Worm (Caenorhabditis elegans): ENCODE results near the gene Y105C5A.8.
"Not testable (repeated sequence)": the region's sequence is repeated elsewhere in the genome, so short reads cannot be mapped to it uniquely, and the experiment has no call there.

Y105C5A.8 gene

ce11 chrIV:15613141-15613540, 3.7 kb downstream of the Y105C5A.8 start:
- TF ChIP-seq cog-1 (tag; optimal IDR thresholded peaks at IDR 0.05) (no peak), T22C8.4 (GFP tag; IDR thresholded peaks at IDR 0.05) (no peak)

ce11 chrIV:15606396-15606795, 10.5 kb downstream of the Y105C5A.8 start:
- TF ChIP-seq tab-1 (GFP tag; IDR thresholded peaks at IDR 0.05) (no peak), cog-1 (tag; optimal IDR thresholded peaks at IDR 0.05) (no peak), ztf-29 (GFP tag; IDR thresholded peaks at IDR 0.05) (no peak), T22C8.4 (GFP tag; IDR thresholded peaks at IDR 0.05) (no peak)

ce11 chrIV:15604194-15604593, 12.7 kb downstream of the Y105C5A.8 start:
- no peak for TF ChIP-seq ztf-29 (GFP tag; IDR thresholded peaks at IDR 0.05)
- TF ChIP-seq flt-1 (GFP tag; IDR thresholded peaks at IDR 0.05), result no peak
- no peak for TF ChIP-seq cog-1 (tag; optimal IDR thresholded peaks at IDR 0.05)
- TF ChIP-seq ref-1 (GFP tag; conservative IDR thresholded peaks at IDR 0.05), result no peak
- TF ChIP-seq klf-2 (GFP tag; conservative IDR thresholded peaks at IDR 0.05), result no peak
- no peak for TF ChIP-seq T22C8.4 (GFP tag; IDR thresholded peaks at IDR 0.05)
- no peak for TF ChIP-seq ztf-23 (GFP tag; IDR thresholded peaks at IDR 0.05)
- no peak for TF ChIP-seq med-1 (GFP tag; optimal IDR thresholded peaks at IDR 0.05; ENCODE audit: insufficient read depth)
- no peak for TF ChIP-seq tab-1 (GFP tag; IDR thresholded peaks at IDR 0.05)

- TF ChIP-seq cog-1 (tag; optimal IDR thresholded peaks at IDR 0.05); med-1 (GFP tag; optimal IDR thresholded peaks at IDR 0.05; ENCODE audit: insufficient read depth); flt-1 (GFP tag; IDR thresholded peaks at IDR 0.05): not testable (repeated sequence)
Observed at ce11 chrIV:15594935-15595620, 21.8 kb downstream of the Y105C5A.8 start, which contains the start of the genes pqn-78 and pqn-79. Gene pqn-78, minus strand, starts transcription at chrIV:15595035. Gene pqn-79, plus strand, starts transcription at chrIV:15595570.

ce11 chrIV:15593078-15593477, 23.8 kb downstream of the Y105C5A.8 start:
- TF ChIP-seq flt-1 (GFP tag; IDR thresholded peaks at IDR 0.05) (no peak), T22C8.4 (GFP tag; IDR thresholded peaks at IDR 0.05) (no peak), ztf-23 (GFP tag; IDR thresholded peaks at IDR 0.05) (no peak), med-1 (GFP tag; optimal IDR thresholded peaks at IDR 0.05; ENCODE audit: insufficient read depth) (no peak), ref-1 (GFP tag; conservative IDR thresholded peaks at IDR 0.05) (no peak), cog-1 (tag; optimal IDR thresholded peaks at IDR 0.05) (no peak), ztf-29 (GFP tag; IDR thresholded peaks at IDR 0.05) (no peak), klf-2 (GFP tag; conservative IDR thresholded peaks at IDR 0.05) (no peak), tab-1 (GFP tag; IDR thresholded peaks at IDR 0.05) (no peak)

ce11 chrIV:15591975-15592374, 24.9 kb downstream of the Y105C5A.8 start:
- TF ChIP-seq med-1 (GFP tag; optimal IDR thresholded peaks at IDR 0.05; ENCODE audit: insufficient read depth) (no peak), ztf-29 (GFP tag; IDR thresholded peaks at IDR 0.05) (no peak), klf-2 (GFP tag; conservative IDR thresholded peaks at IDR 0.05) (no peak), flt-1 (GFP tag; IDR thresholded peaks at IDR 0.05) (no peak), tab-1 (GFP tag; IDR thresholded peaks at IDR 0.05) (no peak)

- not testable (repeated sequence) for TF ChIP-seq med-1 (GFP tag; optimal IDR thresholded peaks at IDR 0.05; ENCODE audit: insufficient read depth); T22C8.4 (GFP tag; IDR thresholded peaks at IDR 0.05); flt-1 (GFP tag; IDR thresholded peaks at IDR 0.05)
Observed at ce11 chrIV:15590397-15590796, 26.5 kb downstream of the Y105C5A.8 start, which contains the start of gene abu-5. Gene abu-5, plus strand, starts transcription at chrIV:15590697.

- TF ChIP-seq tab-1 (GFP tag; IDR thresholded peaks at IDR 0.05), result no peak
- TF ChIP-seq med-1 (GFP tag; optimal IDR thresholded peaks at IDR 0.05; ENCODE audit: insufficient read depth), result no peak
- no peak for TF ChIP-seq ref-1 (GFP tag; conservative IDR thresholded peaks at IDR 0.05)
- no peak for TF ChIP-seq cog-1 (tag; optimal IDR thresholded peaks at IDR 0.05)
- TF ChIP-seq flt-1 (GFP tag; IDR thresholded peaks at IDR 0.05), result no peak
- no peak for TF ChIP-seq ztf-23 (GFP tag; IDR thresholded peaks at IDR 0.05)
- no peak for TF ChIP-seq klf-2 (GFP tag; conservative IDR thresholded peaks at IDR 0.05)
- no peak for TF ChIP-seq ztf-29 (GFP tag; IDR thresholded peaks at IDR 0.05)
- TF ChIP-seq T22C8.4 (GFP tag; IDR thresholded peaks at IDR 0.05), result no peak
Observed at ce11 chrIV:15588879-15589278, 28.0 kb downstream of the Y105C5A.8 start.

- no peak for TF ChIP-seq cog-1 (tag; optimal IDR thresholded peaks at IDR 0.05)
- TF ChIP-seq tab-1 (GFP tag; IDR thresholded peaks at IDR 0.05), result no peak
- no peak for TF ChIP-seq ztf-23 (GFP tag; IDR thresholded peaks at IDR 0.05)
- no peak for TF ChIP-seq T22C8.4 (GFP tag; IDR thresholded peaks at IDR 0.05)
- TF ChIP-seq flt-1 (GFP tag; IDR thresholded peaks at IDR 0.05), result no peak
- no peak for TF ChIP-seq ztf-29 (GFP tag; IDR thresholded peaks at IDR 0.05)
- no peak for TF ChIP-seq klf-2 (GFP tag; conservative IDR thresholded peaks at IDR 0.05)
- TF ChIP-seq med-1 (GFP tag; optimal IDR thresholded peaks at IDR 0.05; ENCODE audit: insufficient read depth), result no peak
- TF ChIP-seq ref-1 (GFP tag; conservative IDR thresholded peaks at IDR 0.05), result no peak
Observed at ce11 chrIV:15583620-15584019, 33.3 kb downstream of the Y105C5A.8 start, which contains the start of gene Y105C5A.508. Gene Y105C5A.508, plus strand, starts transcription at chrIV:15583920.

- not testable (repeated sequence) for TF ChIP-seq klf-2 (GFP tag; conservative IDR thresholded peaks at IDR 0.05); T22C8.4 (GFP tag; IDR thresholded peaks at IDR 0.05); flt-1 (GFP tag; IDR thresholded peaks at IDR 0.05)
Observed at ce11 chrIV:15578786-15579185, 38.1 kb downstream of the Y105C5A.8 start, which contains the start of gene pqn-76. Gene pqn-76, plus strand, starts transcription at chrIV:15579086.

ce11 chrIV:15573863-15574262, 43.0 kb downstream of the Y105C5A.8 start:
- TF ChIP-seq ztf-29 (GFP tag; IDR thresholded peaks at IDR 0.05), result no peak
- TF ChIP-seq cog-1 (tag; optimal IDR thresholded peaks at IDR 0.05), result peak; percentile 37
